Worm (Caenorhabditis elegans) whole organism, L1 larva: Measurements from ENCODE around the gene F16H6.10.

Experiments
- C34B4.2 ChIP-seq: sonication (generic microtip); optimal IDR thresholded peaks from 2 replicates; lab custom pipeline; 2017; ENCODE audit warnings: mild to moderate bottlenecking, missing genetic modification characterization, missing compliant biosample characterization
- Y116A8C.19 ChIP-seq: sonication (generic microtip); optimal IDR thresholded peaks from 2 replicates; lab custom pipeline; 2016; ENCODE audit warnings: missing compliant biosample characterization, missing genetic modification characterization, borderline replicate concordance
- aly-2 ChIP-seq: fragments of 150-350 bp; optimal IDR thresholded peaks from 2 replicates; lab custom pipeline; 2014; ENCODE audit warnings: missing biosample characterization, missing genetic modification characterization
- ceh-63 ChIP-seq: fragments of 200-800 bp; sonication (Bioruptor generic); optimal IDR thresholded peaks from 2 replicates; lab custom pipeline; 2018; ENCODE audit warnings: mild to moderate bottlenecking, missing genetic modification characterization, missing compliant biosample characterization
- ceh-90 ChIP-seq: sonication (generic microtip); optimal IDR thresholded peaks from 2 replicates; lab custom pipeline; 2016; ENCODE audit warnings: missing genetic modification characterization, missing compliant biosample characterization
- dpl-1 ChIP-seq, 3 experiments: fragments of 150-350 bp in 2 of 3; sonication (generic microtip) in 1 of 3; optimal IDR thresholded peaks; 2 replicates each; lab custom pipeline; 2014 to 2017; ENCODE audit warnings: missing biosample characterization in 3 of 3, missing genetic modification characterization in 3 of 3, missing genetic modification reagents in 3 of 3
- dsc-1 ChIP-seq: sonication (generic microtip); optimal IDR thresholded peaks from 2 replicates; lab custom pipeline; 2016; ENCODE audit warnings: mild to moderate bottlenecking, missing genetic modification characterization, missing compliant biosample characterization
- efl-1 ChIP-seq, 4 experiments: fragments of 150-350 bp; optimal IDR thresholded peaks in 3 of 4; peaks in 1 of 4; 1 replicate in 1 of 4; 2 replicates in 3 of 4; lab custom pipeline; 2014; ENCODE audit warnings: missing biosample characterization in 2 of 4, missing genetic modification characterization in 2 of 4, missing genetic modification reagents in 2 of 4
- efl-3 ChIP-seq: fragments of 200-800 bp; sonication (Bioruptor generic); optimal IDR thresholded peaks from 2 replicates; lab custom pipeline; 2018; ENCODE audit warnings: mild to moderate bottlenecking, missing genetic modification characterization, missing compliant biosample characterization
- elt-2 ChIP-seq: sonication (generic microtip); optimal IDR thresholded peaks from 2 replicates; lab custom pipeline; 2016; ENCODE audit warnings: missing genetic modification characterization, mild to moderate bottlenecking, inconsistent platforms, missing compliant biosample characterization, missing genetic modification reagents
- elt-3 ChIP-seq, 6 experiments: fragments of 150-350 bp in 1 of 6; sonication (generic microtip); optimal IDR thresholded peaks; 2 replicates each; lab custom pipeline; 2017 to 2018; ENCODE audit warnings: missing biosample characterization in 6 of 6, missing genetic modification characterization in 6 of 6, inconsistent platforms in 1 of 6
- hpl-2 ChIP-seq: fragments of 150-350 bp; optimal IDR thresholded peaks from 2 replicates; lab custom pipeline; 2014; ENCODE audit warnings: missing biosample characterization, missing genetic modification reagents, missing genetic modification characterization
- irx-1 ChIP-seq: sonication (generic microtip); optimal IDR thresholded peaks from 2 replicates; lab custom pipeline; 2016; ENCODE audit warnings: missing genetic modification characterization, missing compliant biosample characterization
- lin-13 ChIP-seq: fragments of 150-350 bp; optimal IDR thresholded peaks from 2 replicates; lab custom pipeline; 2014; ENCODE audit warnings: missing biosample characterization, missing genetic modification reagents, missing genetic modification characterization
- lin-14 ChIP-seq: fragments of 200-800 bp; sonication (Bioruptor generic); optimal IDR thresholded peaks from 2 replicates; lab custom pipeline; 2018; ENCODE audit warnings: mild to moderate bottlenecking, missing genetic modification characterization, moderate library complexity, missing compliant biosample characterization
- lin-35 ChIP-seq, 2 experiments: fragments of 150-350 bp; optimal IDR thresholded peaks; 2 replicates each; lab custom pipeline; 2014; ENCODE audit warnings: missing biosample characterization in 2 of 2, missing genetic modification characterization in 2 of 2, missing genetic modification reagents in 2 of 2
- lin-39 ChIP-seq: fragments of 150-350 bp; optimal IDR thresholded peaks from 2 replicates; lab custom pipeline; 2014; ENCODE audit warnings: missing biosample characterization, missing genetic modification reagents, missing genetic modification characterization
- mab-9 ChIP-seq: fragments of 200-800 bp; sonication (Bioruptor generic); IDR thresholded peaks from 2 replicates; pipeline ENCODE4 v1.3.6; 2022; ENCODE audit warnings: missing genetic modification reagents, missing genetic modification characterization, missing compliant biosample characterization
- mdl-1 ChIP-seq, 2 experiments: fragments of 150-350 bp; optimal IDR thresholded peaks; 2 replicates each; lab custom pipeline; 2014 to 2017; ENCODE audit warnings: missing biosample characterization in 2 of 2, missing genetic modification characterization in 2 of 2, inconsistent platforms in 1 of 2
- mef-2 ChIP-seq: fragments of 150-350 bp; optimal IDR thresholded peaks from 2 replicates; lab custom pipeline; 2014; ENCODE audit warnings: missing biosample characterization, missing genetic modification characterization
- nhr-12 ChIP-seq: sonication (generic microtip); optimal IDR thresholded peaks from 2 replicates; lab custom pipeline; 2017; ENCODE audit warnings: missing biosample characterization, missing genetic modification characterization
- nhr-19 ChIP-seq: fragments of 200-800 bp; sonication (Bioruptor generic); conservative IDR thresholded peaks from 2 replicates; pipeline ENCODE4 v1.3.6; 2022; ENCODE audit warnings: missing genetic modification characterization, missing compliant biosample characterization
- nhr-20 ChIP-seq: sonication (generic microtip); optimal IDR thresholded peaks from 2 replicates; lab custom pipeline; 2016; ENCODE audit warnings: mild to moderate bottlenecking, missing genetic modification characterization, missing compliant biosample characterization
- nhr-84 ChIP-seq: sonication (generic microtip); optimal IDR thresholded peaks from 2 replicates; lab custom pipeline; 2017; ENCODE audit warnings: missing biosample characterization, missing genetic modification characterization
- nhr-90 ChIP-seq: sonication (generic microtip); optimal IDR thresholded peaks from 2 replicates; lab custom pipeline; 2016; ENCODE audit warnings: mild to moderate bottlenecking, missing genetic modification characterization, missing compliant biosample characterization; ENCODE audit not compliant: poor library complexity
- pag-3 ChIP-seq: sonication (generic microtip); optimal IDR thresholded peaks from 2 replicates; lab custom pipeline; 2017; ENCODE audit warnings: missing genetic modification characterization, mild to moderate bottlenecking, missing compliant biosample characterization, antibody characterized with exemption, borderline replicate concordance; ENCODE audit not compliant: insufficient read depth
- pqm-1 ChIP-seq: sonication (generic microtip); optimal IDR thresholded peaks from 3 replicates; lab custom pipeline; 2017; ENCODE audit warnings: missing biosample characterization, missing genetic modification characterization
- skn-1 ChIP-seq: fragments of 150-350 bp; optimal IDR thresholded peaks from 2 replicates; lab custom pipeline; 2014; ENCODE audit warnings: missing biosample characterization, missing genetic modification characterization
- snu-23 ChIP-seq: sonication (generic microtip); optimal IDR thresholded peaks from 2 replicates; lab custom pipeline; 2016; ENCODE audit warnings: missing genetic modification characterization, missing compliant biosample characterization
- sup-37 ChIP-seq: fragments of 200-800 bp; sonication (Bioruptor generic); optimal IDR thresholded peaks from 2 replicates; lab custom pipeline; 2018; ENCODE audit warnings: mild to moderate bottlenecking, missing genetic modification characterization, missing compliant biosample characterization
- tbx-2 ChIP-seq: sonication (generic microtip); optimal IDR thresholded peaks from 2 replicates; lab custom pipeline; 2016; ENCODE audit warnings: missing genetic modification characterization, missing compliant biosample characterization
- tlp-1 ChIP-seq: fragments of 150-350 bp; optimal IDR thresholded peaks from 2 replicates; lab custom pipeline; 2014; ENCODE audit warnings: missing biosample characterization, missing genetic modification characterization
- unc-30 ChIP-seq: sonication (generic microtip); optimal IDR thresholded peaks from 2 replicates; lab custom pipeline; 2017; ENCODE audit warnings: missing biosample characterization, missing genetic modification characterization
- unc-62 ChIP-seq: fragments of 150-350 bp; optimal IDR thresholded peaks from 2 replicates; lab custom pipeline; 2014; ENCODE audit warnings: missing biosample characterization, missing genetic modification reagents, missing genetic modification characterization
- vab-15 ChIP-seq: sonication (generic microtip); optimal IDR thresholded peaks from 2 replicates; lab custom pipeline; 2017; ENCODE audit warnings: missing genotype, mild to moderate bottlenecking, missing genetic modification characterization, missing compliant biosample characterization
- xbp-1 ChIP-seq: sonication (generic microtip); optimal IDR thresholded peaks from 2 replicates; lab custom pipeline; 2016; ENCODE audit warnings: missing genetic modification characterization, missing compliant biosample characterization
- zip-4 ChIP-seq: fragments of 200-800 bp; sonication (Bioruptor generic); optimal IDR thresholded peaks from 2 replicates; lab custom pipeline; 2018; ENCODE audit warnings: mild to moderate bottlenecking, missing genetic modification characterization, moderate library complexity, missing compliant biosample characterization
- ztf-11 ChIP-seq, 2 experiments: sonication (generic microtip); optimal IDR thresholded peaks; 2 replicates each; lab custom pipeline; 2016 to 2017; ENCODE audit warnings: missing genetic modification characterization in 2 of 2, missing biosample characterization in 1 of 2, missing compliant biosample characterization in 1 of 2
- ztf-4 ChIP-seq: fragments of 150-350 bp; optimal IDR thresholded peaks from 2 replicates; lab custom pipeline; 2014; ENCODE audit warnings: missing biosample characterization, missing genetic modification characterization

Gene F16H6.10

ce11 chrV:18266238-18266637, 42.0 kb upstream of the F16H6.10 start, which contains the start of gene R10E8.6:
Gene R10E8.6 (minus strand): TSS chrV:18266391.
- TF ChIP-seq tlp-1 (peak; percentile 52), ceh-90 (tag; lab: Kevin White, UChicago) (no peak), snu-23 (no peak), pqm-1 (no peak), nhr-19 (GFP tag; lab: Robert Waterston, UW) (no peak), efl-3 (no peak), lin-35 (GFP tag; optimal IDR thresholded peaks at IDR 0.05; lab: Kevin White, UChicago) (peak in 1 of 2 experiments; percentile 29), zip-4 (GFP tag; lab: Kevin White, UChicago) (no peak), ceh-63 (GFP tag; lab: Kevin White, UChicago) (no peak), lin-14 (GFP tag; lab: Kevin White, UChicago) (no peak), elt-2 (tag; lab: Kevin White, UChicago) (peak; percentile 78), efl-1 (optimal IDR thresholded peaks at IDR 0.05; lab: Kevin White, UChicago) (no peak), efl-1 (GFP tag; optimal IDR thresholded peaks at IDR 0.05 in 1 of 2; lab: Kevin White, UChicago) (peak in 1 of 2 experiments; percentile 36), xbp-1 (tag; lab: Kevin White, UChicago) (no peak)

DNA sequence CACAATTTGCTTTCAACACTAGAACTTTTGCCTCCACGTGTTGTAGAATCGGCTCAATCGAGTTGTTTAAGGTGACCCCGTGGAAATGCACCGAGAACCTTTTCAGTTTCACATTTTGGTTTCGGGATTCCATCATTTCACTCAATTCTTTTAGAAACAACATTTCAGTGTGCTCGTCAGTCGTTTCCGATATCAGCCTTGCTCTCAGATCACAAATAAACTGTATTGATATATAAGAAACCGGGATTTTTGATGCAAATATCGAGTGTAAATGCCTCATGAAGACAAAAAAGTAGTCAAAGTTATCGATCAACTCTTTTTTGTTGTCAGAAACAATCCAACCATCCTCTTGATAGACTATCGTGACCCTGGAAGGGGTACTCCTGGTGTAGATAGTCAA, 41.3 kb upstream of the F16H6.10 start:
- TF ChIP-seq mab-9 = no peak
- no peak for TF ChIP-seq efl-1 (optimal IDR thresholded peaks at IDR 0.05; lab: Kevin White, UChicago)
- TF ChIP-seq efl-1 (GFP tag; optimal IDR thresholded peaks at IDR 0.05 in 1 of 2; lab: Kevin White, UChicago) = peak in 1 of 2 experiments; percentile 75

DNA sequence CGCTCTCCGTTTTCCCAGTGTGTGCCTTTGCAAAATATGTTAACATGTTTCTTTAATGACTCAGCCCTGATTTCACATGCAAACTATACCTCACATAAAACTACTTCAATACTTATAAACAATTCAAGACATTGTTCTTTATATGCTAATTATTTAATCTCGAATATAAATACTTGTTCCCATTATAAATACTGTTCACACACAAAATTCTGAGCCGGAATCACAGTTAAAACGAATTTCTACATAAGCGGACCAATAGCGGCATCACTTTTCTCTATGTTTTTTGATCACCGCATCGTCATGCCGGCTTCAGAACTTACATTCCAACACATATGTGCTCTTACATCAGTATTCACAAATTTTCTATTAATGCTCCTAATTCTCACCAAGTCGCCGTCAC, 30.2 kb upstream of the F16H6.10 start, which contains the start of gene R10E8.5:
R10E8.5 (plus strand) TSS at position 301 of the 400 bp plus-strand sequence.
- TF ChIP-seq mdl-1 (tag; optimal IDR thresholded peaks at IDR 0.05; lab: Kevin White, UChicago) (no peak), nhr-12 (no peak), Y116A8C.19 (no peak), mef-2 (tag; lab: Kevin White, UChicago) (no peak), sup-37 (no peak), dsc-1 (tag; lab: Kevin White, UChicago) (no peak), vab-15 (tag; lab: Kevin White, UChicago) (no peak), skn-1 (tag; lab: Kevin White, UChicago) (no peak), ztf-11 (tag; optimal IDR thresholded peaks at IDR 0.05; lab: Kevin White, UChicago) (no peak), mab-9 (no peak)

- TF ChIP-seq lin-39 = no peak
- TF ChIP-seq aly-2 (tag; lab: Kevin White, UChicago) = no peak
- no peak for TF ChIP-seq nhr-90 (tag; lab: Kevin White, UChicago)
- no peak for TF ChIP-seq elt-3 (tag; optimal IDR thresholded peaks at IDR 0.05; lab: Kevin White, UChicago)
- TF ChIP-seq pag-3 (tag; lab: Kevin White, UChicago) = no peak
- no peak for TF ChIP-seq unc-62 (GFP tag; lab: Kevin White, UChicago)
- no peak for TF ChIP-seq unc-30 (tag; lab: Kevin White, UChicago)
- TF ChIP-seq ztf-11 (tag; optimal IDR thresholded peaks at IDR 0.05; lab: Kevin White, UChicago) = no peak
- no peak for TF ChIP-seq ztf-4 (tag; lab: Kevin White, UChicago)
- TF ChIP-seq mef-2 (tag; lab: Kevin White, UChicago) = no peak
- TF ChIP-seq vab-15 (tag; lab: Kevin White, UChicago) = no peak
- TF ChIP-seq zip-4 (GFP tag; lab: Kevin White, UChicago) = no peak
- no peak for TF ChIP-seq hpl-2 (GFP tag; lab: Kevin White, UChicago)
- no peak for TF ChIP-seq C34B4.2
- no peak for TF ChIP-seq nhr-20 (tag; lab: Kevin White, UChicago)
- no peak for TF ChIP-seq tbx-2 (tag; lab: Kevin White, UChicago)
- TF ChIP-seq lin-13 (GFP tag; lab: Kevin White, UChicago) = no peak
- no peak for TF ChIP-seq dpl-1 (GFP tag; optimal IDR thresholded peaks at IDR 0.05; lab: Kevin White, UChicago)
- TF ChIP-seq nhr-84 (tag; lab: Kevin White, UChicago) = no peak
- no peak for TF ChIP-seq irx-1
Measured at ce11 chrV:18253494-18253893, 29.2 kb upstream of the F16H6.10 start, which contains the start of gene R10E8.2. Gene R10E8.2 (plus strand): TSS chrV:18253794.
